Fruit fly (Drosophila melanogaster): Measurements from ENCODE around the gene CG6293.
A peak's percentile ranks its signal among the peaks of the same experiment; 100 is the strongest.

The CG6293 gene

dm6 chr3R:10349987-10350386 is 38.6 kb upstream of the CG6293 start, which contains the start of gene jumu (continued):
- TF ChIP-seq CG12744 (GFP tag; optimal IDR thresholded peaks at IDR 0.05) (no peak), Dip3 (GFP tag; optimal IDR thresholded peaks at IDR 0.05) (no peak), GATAe (GFP tag; conservative IDR thresholded peaks at IDR 0.05) (no peak), Hr78 (GFP tag; optimal IDR thresholded peaks at IDR 0.05) (no peak), CG11504 (tag; optimal IDR thresholded peaks at IDR 0.05) (peak; percentile 75), Hr3 (GFP tag; optimal IDR thresholded peaks at IDR 0.05) (peak; percentile 18), Asciz (GFP tag; optimal IDR thresholded peaks at IDR 0.05) (no peak), HLH3B (GFP tag; IDR thresholded peaks at IDR 0.05) (no peak), Sin3A (optimal IDR thresholded peaks at IDR 0.05) (peak; percentile 12), rib (GFP tag; IDR thresholded peaks at IDR 0.05) (no peak), HmgD (GFP tag; optimal IDR thresholded peaks at IDR 0.05) (peak; percentile 83), CG3847 (GFP tag; IDR thresholded peaks at IDR 0.05) (no peak), CG4617 (GFP tag; optimal IDR thresholded peaks at IDR 0.05; ENCODE audit: borderline replicate concordance) (no peak), E2f2 (GFP tag; IDR thresholded peaks at IDR 0.05) (no peak), az2 (GFP tag; optimal IDR thresholded peaks at IDR 0.05) (no peak), C15 (GFP tag; IDR thresholded peaks at IDR 0.05) (no peak), sens (GFP tag) (peak; percentile 64), CG12391 (tag; optimal IDR thresholded peaks at IDR 0.05) (peak; percentile 29), MESR4 (GFP tag; optimal IDR thresholded peaks at IDR 0.05) (peak; percentile 14), B-H1 (GFP tag; IDR thresholded peaks at IDR 0.05) (no peak), nom (GFP tag; optimal IDR thresholded peaks at IDR 0.05) (peak; percentile 16), CG5245 (GFP tag; optimal IDR thresholded peaks at IDR 0.05) (no peak), CG14441 (GFP tag; IDR thresholded peaks at IDR 0.05) (no peak), org-1 (GFP tag; optimal IDR thresholded peaks at IDR 0.05) (no peak), fru (optimal IDR thresholded peaks at IDR 0.05) (no peak), prd (optimal IDR thresholded peaks at IDR 0.05) (no peak), prd (GFP tag; IDR thresholded peaks at IDR 0.05) (no peak), CG12155 (GFP tag; optimal IDR thresholded peaks at IDR 0.05) (no peak), Doc2 (GFP tag; IDR thresholded peaks at IDR 0.05) (no peak), otp (GFP tag; IDR thresholded peaks at IDR 0.05) (no peak), caup (GFP tag; optimal IDR thresholded peaks at IDR 0.05; ENCODE audit: severe bottlenecking) (no peak), Max (GFP tag; optimal IDR thresholded peaks at IDR 0.05) (no peak), CG32767 (GFP tag; IDR thresholded peaks at IDR 0.05) (no peak), CG2202 (tag; optimal IDR thresholded peaks at IDR 0.05) (no peak), pita (GFP tag; optimal IDR thresholded peaks at IDR 0.05) (peak; percentile 94), onecut (GFP tag; IDR thresholded peaks at IDR 0.05) (no peak), her (GFP tag; optimal IDR thresholded peaks at IDR 0.05) (peak; percentile 21), gem (tag; optimal IDR thresholded peaks at IDR 0.05) (peak; percentile 25), CG7839 (tag; optimal IDR thresholded peaks at IDR 0.05) (peak; percentile 22), CG2712 (tag; optimal IDR thresholded peaks at IDR 0.05) (peak; percentile 57), TFAM (GFP tag; optimal IDR thresholded peaks at IDR 0.05) (no peak), CG6791 (GFP tag; IDR thresholded peaks at IDR 0.05; ENCODE audit: partially characterized antibody) (no peak), CG2116 (GFP tag; optimal IDR thresholded peaks at IDR 0.05) (peak; percentile 74), chm (GFP tag; IDR thresholded peaks at IDR 0.05) (no peak), CG12219 (GFP tag; optimal IDR thresholded peaks at IDR 0.05) (no peak), dpn (GFP tag; optimal IDR thresholded peaks at IDR 0.05) (no peak), ham (GFP tag; IDR thresholded peaks at IDR 0.05) (no peak), ewg (GFP tag; optimal IDR thresholded peaks at IDR 0.05) (peak; percentile 1), odd (GFP tag; optimal IDR thresholded peaks at IDR 0.05) (no peak), Gsc (GFP tag; IDR thresholded peaks at IDR 0.05) (no peak), MBD-R2 (GFP tag; IDR thresholded peaks at IDR 0.05) (no peak), HLH4C (GFP tag; IDR thresholded peaks at IDR 0.05; ENCODE audit: partially characterized antibody) (no peak), CG8281 (tag; optimal IDR thresholded peaks at IDR 0.05) (no peak)

Measured in whole organism, embryonic.